Fruit fly (Drosophila melanogaster): ENCODE results near the gene CG5890.

- TF ChIP-seq CG6792 (GFP tag; optimal IDR thresholded peaks at IDR 0.05) (no peak), acj6 (GFP tag; optimal IDR thresholded peaks at IDR 0.05) (no peak), Smox (GFP tag; optimal IDR thresholded peaks at IDR 0.05) (no peak), topi (GFP tag; optimal IDR thresholded peaks at IDR 0.05) (no peak), Blimp-1 (GFP tag; optimal IDR thresholded peaks at IDR 0.05) (no peak), CG11902 (GFP tag; optimal IDR thresholded peaks at IDR 0.05) (no peak), Lpt (GFP tag; optimal IDR thresholded peaks at IDR 0.05) (no peak), cyc (GFP tag; optimal IDR thresholded peaks at IDR 0.05) (no peak), Eip93F (GFP tag; optimal IDR thresholded peaks at IDR 0.05) (no peak), ss (GFP tag; optimal IDR thresholded peaks at IDR 0.05) (no peak), net (GFP tag; optimal IDR thresholded peaks at IDR 0.05) (no peak), achi (GFP tag; optimal IDR thresholded peaks at IDR 0.05) (no peak), Sox14 (GFP tag; optimal IDR thresholded peaks at IDR 0.05) (no peak)
Observed at dm6 chr3R:25906722-25907121, 50.8 kb downstream of the CG5890 start, which contains the start of gene kumpel.

Measured in whole organism, prepupa.